Worm (Caenorhabditis elegans) whole organism, L2 larva: ENCODE results near the gene ZK177.3.

Source experiments
- alr-1 ChIP-seq: fragments of 150-350 bp; optimal IDR thresholded peaks from 2 replicates; lab custom pipeline; 2014; ENCODE audit warnings: missing biosample characterization, missing genetic modification characterization
- ama-1 ChIP-seq: fragments of 150-350 bp; optimal IDR thresholded peaks from 2 replicates; lab custom pipeline; 2018; ENCODE audit warnings: inconsistent platforms
- lin-39 ChIP-seq: fragments of 150-350 bp; optimal IDR thresholded peaks from 2 replicates; lab custom pipeline; 2014; ENCODE audit warnings: missing biosample characterization, missing genetic modification reagents, missing genetic modification characterization
- mdl-1 ChIP-seq, 2 experiments: fragments of 150-350 bp in 1 of 2; sonication (generic microtip) in 1 of 2; optimal IDR thresholded peaks; 2 replicates each; lab custom pipeline; 2017; ENCODE audit warnings: missing biosample characterization in 2 of 2, missing genetic modification characterization in 2 of 2
- nhr-10 ChIP-seq: sonication (generic microtip); optimal IDR thresholded peaks from 2 replicates; lab custom pipeline; 2017; ENCODE audit warnings: missing biosample characterization, missing genetic modification characterization
- nhr-25 ChIP-seq: fragments of 150-350 bp; sonication (generic microtip); optimal IDR thresholded peaks from 3 replicates; lab custom pipeline; 2014; ENCODE audit warnings: missing biosample characterization, missing genetic modification characterization
- nhr-6 ChIP-seq: fragments of 150-350 bp; optimal IDR thresholded peaks from 2 replicates; lab custom pipeline; 2014; ENCODE audit warnings: missing biosample characterization, missing genetic modification characterization
- sma-3 ChIP-seq: sonication (generic microtip); optimal IDR thresholded peaks from 2 replicates; lab custom pipeline; 2016; ENCODE audit warnings: missing genetic modification reagents, missing genetic modification characterization, missing compliant biosample characterization
- unc-39 ChIP-seq: fragments of 150-350 bp; optimal IDR thresholded peaks from 2 replicates; lab custom pipeline; 2014; ENCODE audit warnings: missing biosample characterization, missing genetic modification characterization
- unc-62 ChIP-seq: fragments of 150-350 bp; optimal IDR thresholded peaks from 2 replicates; lab custom pipeline; 2014; ENCODE audit warnings: missing biosample characterization, missing genetic modification reagents, missing genetic modification characterization

DNA sequence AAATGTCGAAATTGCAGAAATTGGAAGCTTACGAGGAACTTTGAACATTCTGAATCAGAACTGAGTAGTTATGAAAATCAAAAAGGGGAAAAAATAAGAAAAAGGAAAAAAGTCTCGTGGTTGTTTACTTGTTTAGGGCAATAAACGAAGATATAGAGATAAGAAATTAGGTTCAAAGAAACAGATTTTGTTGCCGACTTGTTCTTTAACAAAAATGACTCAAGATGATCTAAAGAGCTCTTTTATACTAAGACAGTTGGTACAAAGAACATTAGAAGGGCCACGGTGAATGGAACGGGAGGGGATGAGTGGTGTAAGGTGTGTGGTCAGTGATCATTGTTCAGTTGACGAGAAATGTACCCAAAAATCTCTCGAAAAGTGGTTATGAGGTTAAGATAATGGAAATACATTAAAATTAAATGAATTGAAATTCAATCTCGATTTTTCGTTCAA, 31.8 kb downstream of the ZK177.3 start, which contains the start of gene acdh-2:
- TF ChIP-seq nhr-10, result no peak
- no peak for TF ChIP-seq lin-39
- TF ChIP-seq nhr-6 (tag; lab: Kevin White, UChicago), result no peak
- no peak for TF ChIP-seq unc-39
- no peak for TF ChIP-seq sma-3
- no peak for TF ChIP-seq unc-62 (GFP tag; lab: Kevin White, UChicago)
- TF ChIP-seq alr-1 (tag; lab: Kevin White, UChicago), result no peak
- TF ChIP-seq nhr-25 (tag; lab: Kevin White, UChicago), result no peak
- no peak for TF ChIP-seq ama-1
- no peak for TF ChIP-seq mdl-1 (tag; optimal IDR thresholded peaks at IDR 0.05; lab: Kevin White, UChicago)
